Fruit fly (Drosophila melanogaster) whole organism, wandering third instar larva: ENCODE results near the gene Ufd1.

Source experiments
- Dfd ChIP-seq: fragments of >200 bp; optimal IDR thresholded peaks from 2 replicates; lab custom pipeline; 2017; ENCODE audit warnings: missing biosample characterization, missing genetic modification characterization
- OdsH ChIP-seq: fragments of 200-800 bp; sonication (Bioruptor generic); optimal IDR thresholded peaks from 2 replicates; lab custom pipeline; 2016; ENCODE audit warnings: missing biosample characterization, mild to moderate bottlenecking, missing genetic modification characterization
- lola ChIP-seq: fragments of >200 bp; optimal IDR thresholded peaks from 2 replicates; lab custom pipeline; 2017; ENCODE audit warnings: missing biosample characterization, missing genetic modification characterization
- rgr ChIP-seq: fragments of 200-800 bp; sonication (Bioruptor generic); optimal IDR thresholded peaks from 3 replicates; lab custom pipeline; 2016; ENCODE audit warnings: missing biosample characterization, mild to moderate bottlenecking, missing genetic modification characterization
- usp ChIP-seq: fragments of >200 bp; optimal IDR thresholded peaks from 2 replicates; lab custom pipeline; 2017; ENCODE audit warnings: missing biosample characterization, missing genetic modification characterization
- woc ChIP-seq: sonication (Bioruptor generic); optimal IDR thresholded peaks from 2 replicates; lab custom pipeline; 2016; ENCODE audit warnings: missing biosample characterization, mild to moderate bottlenecking, missing genetic modification characterization

DNA sequence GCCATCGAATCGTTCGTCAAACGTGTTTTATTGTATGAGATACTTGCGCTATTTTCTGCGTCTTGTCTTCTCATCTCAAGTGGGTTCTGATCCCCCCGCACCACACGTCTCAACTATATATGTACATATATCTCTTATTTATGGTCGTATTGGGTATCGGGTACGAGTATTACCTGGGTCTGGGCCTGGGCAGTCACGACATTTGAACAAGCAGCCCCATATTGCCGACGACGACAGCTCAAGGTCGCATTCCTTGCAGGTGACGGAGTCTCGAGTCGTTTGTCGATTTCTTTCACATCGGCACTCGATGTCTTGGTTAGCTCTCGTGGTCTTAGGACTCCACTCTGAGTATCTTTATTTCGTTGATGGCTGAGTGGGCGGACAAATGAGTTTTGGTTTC, 22.0 kb upstream of the Ufd1 start:
- no peak for TF ChIP-seq lola (GFP tag; lab: Kevin White, UChicago)
- TF ChIP-seq woc: no peak
- no peak for TF ChIP-seq usp (GFP tag; lab: Kevin White, UChicago)
- no peak for TF ChIP-seq OdsH (GFP tag; lab: Kevin White, UChicago)
- TF ChIP-seq rgr (GFP tag; lab: Kevin White, UChicago): no peak
- TF ChIP-seq Dfd: no peak
